Worm (Caenorhabditis elegans): ENCODE measurements around the gene D1044.4.

The D1044.4 gene

ce11 chrIII:5486345-5486744 lies 35.5 kb downstream of the D1044.4 start:
- TF ChIP-seq hnd-1 (tag; optimal IDR thresholded peaks at IDR 0.05), result no peak
- TF ChIP-seq ets-7 (tag; optimal IDR thresholded peaks at IDR 0.05), result no peak
- TF ChIP-seq F13C5.2 (tag; optimal IDR thresholded peaks at IDR 0.05), result no peak
- no peak for TF ChIP-seq tbx-11 (GFP tag; IDR thresholded peaks at IDR 0.05)
- TF ChIP-seq tbx-37 (GFP tag; conservative IDR thresholded peaks at IDR 0.05), result no peak
- no peak for TF ChIP-seq B0310.2 (tag; optimal IDR thresholded peaks at IDR 0.05)

- TF ChIP-seq scrt-1 (GFP tag; IDR thresholded peaks at IDR 0.05) (no peak), hmg-4 (GFP tag; optimal IDR thresholded peaks at IDR 0.05) (no peak), ceh-36 (tag; optimal IDR thresholded peaks at IDR 0.05) (no peak), sea-1 (GFP tag; conservative IDR thresholded peaks at IDR 0.05) (no peak), tra-4 (tag; optimal IDR thresholded peaks at IDR 0.05) (no peak), hmbx-1 (tag; optimal IDR thresholded peaks at IDR 0.05) (no peak), tbx-11 (GFP tag; IDR thresholded peaks at IDR 0.05) (no peak), B0310.2 (tag; optimal IDR thresholded peaks at IDR 0.05) (no peak)
These were observed 38.0 kb downstream of the D1044.4 start, which contains the start of the genes R02F2.7 and R02F2.4 for ce11 chrIII:5483738-5484315. Gene R02F2.7 (minus strand): TSS chrIII:5483773. Gene R02F2.4 (plus strand): TSS chrIII:5484289.

- TF ChIP-seq ceh-13 (GFP tag; optimal IDR thresholded peaks at IDR 0.05), result no peak
- TF ChIP-seq tbx-11 (GFP tag; IDR thresholded peaks at IDR 0.05), result 0 out of 2 replicates have a peak, but pooled peaks have one; percentile 7
- no peak for TF ChIP-seq sea-1 (GFP tag; conservative IDR thresholded peaks at IDR 0.05)
These were observed 42.2 kb downstream of the D1044.4 start for ce11 chrIII:5479493-5480167.

DNA sequence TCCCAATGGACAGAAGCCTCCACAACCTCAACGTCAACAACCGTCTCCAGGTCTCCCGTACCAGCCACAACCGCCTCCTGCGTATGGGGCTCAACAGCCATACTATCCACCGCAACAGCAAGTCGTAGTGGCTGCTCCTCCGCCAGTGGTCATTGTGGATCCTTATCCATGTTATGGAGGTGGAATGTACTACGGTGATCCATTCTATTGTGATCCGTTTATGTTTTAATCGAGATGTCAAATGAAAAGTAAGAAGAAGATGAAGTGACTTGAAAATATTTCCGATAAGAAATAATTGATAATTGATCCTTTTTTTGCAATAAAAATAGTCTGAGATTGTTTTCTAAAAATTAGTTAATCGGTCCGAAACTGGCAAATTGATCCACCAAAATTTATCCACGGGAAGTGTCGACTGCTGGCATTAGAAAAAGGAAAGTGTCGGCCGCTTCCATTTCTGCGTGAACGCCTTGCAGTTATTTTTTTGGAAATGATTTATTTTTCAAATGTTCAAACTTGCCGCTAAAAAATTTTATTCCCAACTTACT lies 42.9 kb downstream of the D1044.4 start, which contains the start of the genes R02F2.6 and R02F2.5:
Gene R02F2.6 (minus strand): TSS at position 101 of the 545 bp plus-strand sequence.
Gene R02F2.5 (plus strand): TSS at position 495 of the 545 bp plus-strand sequence.
- TF ChIP-seq pes-1 (GFP tag; IDR thresholded peaks at IDR 0.05) (no peak), hnd-1 (tag; optimal IDR thresholded peaks at IDR 0.05) (no peak), flt-1 (GFP tag; IDR thresholded peaks at IDR 0.05) (no peak), ama-1 (optimal IDR thresholded peaks at IDR 0.05) (no peak), tbx-11 (GFP tag; IDR thresholded peaks at IDR 0.05) (no peak), hmbx-1 (tag; optimal IDR thresholded peaks at IDR 0.05) (no peak), ets-7 (tag; optimal IDR thresholded peaks at IDR 0.05) (no peak), hmg-4 (GFP tag; optimal IDR thresholded peaks at IDR 0.05) (no peak), tbx-37 (GFP tag; conservative IDR thresholded peaks at IDR 0.05) (no peak), tra-4 (tag; optimal IDR thresholded peaks at IDR 0.05) (no peak), sea-1 (GFP tag; conservative IDR thresholded peaks at IDR 0.05) (no peak), aly-1 (tag; optimal IDR thresholded peaks at IDR 0.05) (no peak), ceh-36 (tag; optimal IDR thresholded peaks at IDR 0.05) (no peak), B0310.2 (tag; optimal IDR thresholded peaks at IDR 0.05) (no peak), scrt-1 (GFP tag; IDR thresholded peaks at IDR 0.05) (no peak), ceh-13 (GFP tag; optimal IDR thresholded peaks at IDR 0.05) (no peak), F13C5.2 (tag; optimal IDR thresholded peaks at IDR 0.05) (no peak)

- no peak for TF ChIP-seq B0310.2 (tag; optimal IDR thresholded peaks at IDR 0.05)
These were observed 43.8 kb downstream of the D1044.4 start, which contains the start of gene R02F2.10 for ce11 chrIII:5478011-5478410. Gene R02F2.10 (plus strand): TSS chrIII:5478311.

ce11 chrIII:5474176-5474575 lies 47.7 kb downstream of the D1044.4 start, which contains the start of gene lon-1:
Gene lon-1 (plus strand): TSS chrIII:5474476.
- TF ChIP-seq hmg-4 (GFP tag; optimal IDR thresholded peaks at IDR 0.05), result no peak
- no peak for TF ChIP-seq sea-1 (GFP tag; conservative IDR thresholded peaks at IDR 0.05)
- no peak for TF ChIP-seq aly-1 (tag; optimal IDR thresholded peaks at IDR 0.05)
- no peak for TF ChIP-seq flt-1 (GFP tag; IDR thresholded peaks at IDR 0.05)
- no peak for TF ChIP-seq B0310.2 (tag; optimal IDR thresholded peaks at IDR 0.05)
- TF ChIP-seq ama-1 (optimal IDR thresholded peaks at IDR 0.05), result no peak
- TF ChIP-seq tra-4 (tag; optimal IDR thresholded peaks at IDR 0.05), result no peak
- no peak for TF ChIP-seq tbx-11 (GFP tag; IDR thresholded peaks at IDR 0.05)
- no peak for TF ChIP-seq tbx-37 (GFP tag; conservative IDR thresholded peaks at IDR 0.05)

DNA sequence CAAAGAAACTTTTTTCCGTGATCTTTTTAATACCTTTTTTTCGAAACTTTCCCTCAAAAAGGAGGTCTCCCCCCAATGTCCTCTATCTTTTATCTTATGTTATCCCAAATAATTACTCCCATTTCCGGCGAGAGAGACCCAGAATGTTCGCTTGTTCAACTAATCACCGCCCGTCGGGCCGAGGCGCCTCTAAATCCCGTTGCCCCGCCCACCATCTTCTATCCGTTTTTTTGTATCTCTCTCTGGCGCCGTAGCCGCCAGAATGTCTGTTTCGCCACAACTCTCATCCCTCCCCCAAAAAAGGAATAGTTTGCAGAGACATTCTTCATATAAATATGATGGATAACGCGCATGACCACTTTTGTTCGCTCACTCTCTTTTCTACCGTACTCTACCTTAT lies 49.1 kb downstream of the D1044.4 start:
- no peak for TF ChIP-seq flt-1 (GFP tag; IDR thresholded peaks at IDR 0.05)
- TF ChIP-seq F13C5.2 (tag; optimal IDR thresholded peaks at IDR 0.05), result no peak
- no peak for TF ChIP-seq tbx-11 (GFP tag; IDR thresholded peaks at IDR 0.05)
- no peak for TF ChIP-seq scrt-1 (GFP tag; IDR thresholded peaks at IDR 0.05)
- peak; percentile 15 for TF ChIP-seq ceh-36 (tag; optimal IDR thresholded peaks at IDR 0.05)

Measured in whole organism, early embryonic.